Worm (Caenorhabditis elegans): ENCODE data around the gene swsn-7.

swsn-7 gene

DNA sequence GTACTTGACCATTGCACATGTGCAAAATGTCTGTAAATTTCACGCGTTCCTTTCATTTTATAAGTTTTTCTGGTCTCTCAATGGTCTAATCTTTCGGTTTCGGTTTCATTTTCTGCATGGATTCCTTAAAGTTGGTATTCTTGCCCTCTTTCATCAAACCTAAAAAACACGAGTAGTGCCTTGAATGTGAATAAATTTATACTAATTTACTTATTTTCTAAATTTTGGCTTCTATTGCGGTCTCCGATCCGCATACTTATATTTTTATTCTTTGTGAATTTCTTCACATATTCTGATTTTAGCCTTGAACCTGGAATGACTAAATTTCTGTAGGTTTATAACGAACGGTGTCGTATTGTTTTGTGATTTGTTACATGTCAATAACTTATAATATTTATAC is 38.4 kb upstream of the swsn-7 start, which contains the start of gene pdha-1:
TSS of gene pdha-1 (plus strand) at position 301 of the 400 bp plus-strand sequence.
- TF ChIP-seq hlh-26 (GFP tag; conservative IDR thresholded peaks at IDR 0.05) (no peak), cebp-2 (GFP tag; IDR thresholded peaks at IDR 0.05) (no peak), hrde-1 (tag; optimal IDR thresholded peaks at IDR 0.05; ENCODE audit: borderline replicate concordance) (peak; percentile 32), lsl-1 (GFP tag; optimal IDR thresholded peaks at IDR 0.05) (peak; percentile 10), Y56A3A.18 (GFP tag; IDR thresholded peaks at IDR 0.05) (peak; percentile 44; the same call in 1 of the 2 replicates), sea-2 (GFP tag; IDR thresholded peaks at IDR 0.05) (no peak), hsf-1 (GFP tag; IDR thresholded peaks at IDR 0.05) (peak; percentile 62), F55B11.4 (tag; optimal IDR thresholded peaks at IDR 0.05; ENCODE audit: borderline replicate concordance, insufficient read depth) (no peak), F39B2.1 (GFP tag; IDR thresholded peaks at IDR 0.05) (no peak), let-607 (tag; optimal IDR thresholded peaks at IDR 0.05) (peak in 1 of 2 experiments; percentile 12), pha-4 (tag; optimal IDR thresholded peaks at IDR 0.05) (no peak), fkh-3 (tag; optimal IDR thresholded peaks at IDR 0.05) (no peak), somi-1 (GFP tag; optimal IDR thresholded peaks at IDR 0.05) (no peak)

DNA sequence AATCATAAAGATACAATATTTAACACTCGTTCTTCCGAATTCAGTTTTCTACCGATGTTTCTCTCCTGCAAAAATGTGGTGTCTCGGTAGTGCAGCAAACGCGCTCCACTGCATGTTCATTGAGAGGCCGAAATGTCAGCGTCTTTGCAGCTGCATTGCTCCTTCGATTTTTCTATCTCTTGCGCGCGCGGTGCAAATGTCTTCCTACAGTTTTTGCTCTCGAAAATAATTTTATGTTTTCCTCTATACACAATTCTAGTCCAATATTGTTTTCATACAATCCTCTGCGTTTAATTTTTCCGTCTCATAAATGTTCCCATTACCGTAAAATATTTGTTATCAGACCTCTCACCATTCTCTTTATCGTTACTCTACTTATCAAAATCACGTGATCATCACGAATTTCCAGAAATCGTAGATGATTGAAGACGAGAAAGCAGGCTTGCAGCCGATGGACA is 34.8 kb upstream of the swsn-7 start, which contains the start of gene ufd-2:
TSS of gene ufd-2 (plus strand) at position 408 of the 458 bp plus-strand sequence.
- TF ChIP-seq attf-5 (GFP tag; optimal IDR thresholded peaks at IDR 0.05) (peak; percentile 82), F10E7.11 (tag; optimal IDR thresholded peaks at IDR 0.05) (no peak), T26A5.8 (tag; optimal IDR thresholded peaks at IDR 0.05) (no peak), K12H6.12 (tag; optimal IDR thresholded peaks at IDR 0.05) (peak; percentile 46), egrh-3 (GFP tag; IDR thresholded peaks at IDR 0.05) (peak; percentile 64), mes-4 (tag; optimal IDR thresholded peaks at IDR 0.05) (no peak), nhr-80 (tag; optimal IDR thresholded peaks at IDR 0.05) (peak; percentile 87), F22D6.2 (tag; optimal IDR thresholded peaks at IDR 0.05) (no peak), madf-3 (GFP tag; IDR thresholded peaks at IDR 0.05) (no peak), tbx-9 (tag; optimal IDR thresholded peaks at IDR 0.05; ENCODE audit: borderline replicate concordance) (no peak), F55B11.4 (tag; optimal IDR thresholded peaks at IDR 0.05; ENCODE audit: borderline replicate concordance, insufficient read depth) (no peak), tbp1 (GFP tag; optimal IDR thresholded peaks at IDR 0.05) (no peak), rec-8 (tag; optimal IDR thresholded peaks at IDR 0.05) (no peak), ceh-100 (GFP tag; IDR thresholded peaks at IDR 0.05) (peak; percentile 93), lin-35 (GFP tag; optimal IDR thresholded peaks at IDR 0.05) (peak in 1 of 3 experiments; percentile 31), Y67H2A.10 (GFP tag; conservative IDR thresholded peaks at IDR 0.05) (no peak), ztf-18 (tag; optimal IDR thresholded peaks at IDR 0.05) (peak; percentile 80), somi-1 (GFP tag; optimal IDR thresholded peaks at IDR 0.05) (no peak), hmg-1.2 (GFP tag; IDR thresholded peaks at IDR 0.05) (peak; percentile 61; the same call in 1 of the 2 replicates), egl-44 (GFP tag; IDR thresholded peaks at IDR 0.05) (no peak), athp-1 (tag; optimal IDR thresholded peaks at IDR 0.05) (no peak), bed-2 (GFP tag; IDR thresholded peaks at IDR 0.05) (peak; percentile 73), F57A8.1 (GFP tag; optimal IDR thresholded peaks at IDR 0.05) (no peak), ZK185.1 (tag; optimal IDR thresholded peaks at IDR 0.05; ENCODE audit: poor library complexity, severe bottlenecking) (peak; percentile 23), F33H1.4 (GFP tag; IDR thresholded peaks at IDR 0.05) (no peak; the same call in 1 of the 2 replicates), mxl-1 (tag; optimal IDR thresholded peaks at IDR 0.05) (no peak), dpl-1 (GFP tag; optimal IDR thresholded peaks at IDR 0.05) (peak; percentile 48), snpc-1.1 (tag; optimal IDR thresholded peaks at IDR 0.05; ENCODE audit: insufficient read depth) (no peak), ets-4 (GFP tag; optimal IDR thresholded peaks at IDR 0.05) (no peak), ceh-91 (GFP tag; IDR thresholded peaks at IDR 0.05) (0 out of 2 replicates have a peak, but pooled peaks have one; percentile 62), nhr-27 (tag; optimal IDR thresholded peaks at IDR 0.05) (no peak), chd-7 (tag; optimal IDR thresholded peaks at IDR 0.05) (no peak), C06A6.2 (GFP tag; conservative IDR thresholded peaks at IDR 0.05) (no peak), mcd-1 (GFP tag; IDR thresholded peaks at IDR 0.05) (peak; percentile 94), him-1 (tag; optimal IDR thresholded peaks at IDR 0.05) (no peak)
